Worm (Caenorhabditis elegans) whole organism, young adult: ENCODE data around the gene alg-2.

Experiments
- F52B5.7 ChIP-seq: sonication (generic microtip); optimal IDR thresholded peaks from 2 replicates; lab custom pipeline; 2016; ENCODE audit warnings: mild to moderate bottlenecking, missing genetic modification characterization, missing compliant biosample characterization
- Y53F4B.3 ChIP-seq: fragments of 200-800 bp; sonication (Bioruptor generic); IDR thresholded peaks from 2 replicates; pipeline ENCODE4 v1.3.6; 2022; ENCODE audit warnings: missing genetic modification reagents, missing genetic modification characterization, missing compliant biosample characterization
- Y56A3A.18 ChIP-seq: fragments of 200-800 bp; sonication (Bioruptor generic); IDR thresholded peaks from 2 replicates; pipeline ENCODE4 v1.3.6; 2022; ENCODE audit warnings: missing genetic modification reagents, missing genetic modification characterization, missing compliant biosample characterization
- athp-1 ChIP-seq: sonication (generic microtip); optimal IDR thresholded peaks from 2 replicates; lab custom pipeline; 2017; ENCODE audit warnings: mild to moderate bottlenecking, missing genetic modification characterization, missing compliant biosample characterization
- ceh-58 ChIP-seq: fragments of 200-800 bp; sonication (Bioruptor generic); IDR thresholded peaks from 2 replicates; pipeline ENCODE4 v1.3.6; 2022; ENCODE audit warnings: missing genetic modification characterization, missing compliant biosample characterization
- egl-44 ChIP-seq: fragments of 200-800 bp; sonication (Bioruptor generic); IDR thresholded peaks from 2 replicates; pipeline ENCODE4 v1.3.6; 2022; ENCODE audit warnings: missing genetic modification reagents, missing genetic modification characterization, missing compliant biosample characterization
- egrh-3 ChIP-seq: fragments of 200-800 bp; sonication (Bioruptor generic); IDR thresholded peaks from 2 replicates; pipeline ENCODE4 v1.3.6; 2022; ENCODE audit warnings: missing genetic modification reagents, missing genetic modification characterization, missing compliant biosample characterization
- hrde-1 ChIP-seq: sonication (generic microtip); optimal IDR thresholded peaks from 2 replicates; lab custom pipeline; 2016; ENCODE audit warnings: missing genetic modification characterization, mild to moderate bottlenecking, missing compliant biosample characterization, moderate library complexity, missing genotype, missing genetic modification reagents, borderline replicate concordance
- lag-1 ChIP-seq: fragments of 200-800 bp; sonication (Bioruptor generic); IDR thresholded peaks from 2 replicates; pipeline ENCODE4 v1.3.6; 2022; ENCODE audit warnings: missing genetic modification reagents, missing genetic modification characterization, missing compliant biosample characterization
- lin-40 ChIP-seq: sonication (generic microtip); optimal IDR thresholded peaks from 2 replicates; lab custom pipeline; 2016; ENCODE audit warnings: missing genetic modification characterization, mild to moderate bottlenecking, missing compliant biosample characterization, missing genotype, missing genetic modification reagents
- madf-6 ChIP-seq: fragments of 200-800 bp; sonication (Bioruptor generic); IDR thresholded peaks from 2 replicates; pipeline ENCODE4 v1.3.6; 2022; ENCODE audit warnings: missing genetic modification reagents, missing genetic modification characterization, missing compliant biosample characterization
- mes-4 ChIP-seq: sonication (generic microtip); optimal IDR thresholded peaks from 2 replicates; lab custom pipeline; 2016; ENCODE audit warnings: missing genotype, missing genetic modification characterization, missing compliant biosample characterization
- rec-8 ChIP-seq, 2 experiments: sonication (generic microtip); optimal IDR thresholded peaks; 2 replicates each; lab custom pipeline; 2016; ENCODE audit warnings: mild to moderate bottlenecking in 2 of 2, missing genetic modification characterization in 2 of 2, missing genetic modification reagents in 2 of 2, missing genotype in 2 of 2, missing biosample characterization in 1 of 2, missing compliant biosample characterization in 1 of 2, moderate library complexity in 1 of 2

ce11 chrII:869316-869715 lies 3.7 kb upstream of the alg-2 start:
- TF ChIP-seq lin-40: no peak
- TF ChIP-seq F52B5.7 (tag; lab: Kevin White, UChicago): no peak
- no peak for TF ChIP-seq lag-1 (GFP tag; lab: Robert Waterston, UW)
- TF ChIP-seq Y53F4B.3 (GFP tag; lab: Robert Waterston, UW): no peak
- no peak for TF ChIP-seq athp-1 (tag; lab: Kevin White, UChicago)
- no peak for TF ChIP-seq madf-6
- no peak for TF ChIP-seq mes-4
- no peak for TF ChIP-seq rec-8 (tag; optimal IDR thresholded peaks at IDR 0.05; lab: Kevin White, UChicago)
- no peak for TF ChIP-seq egrh-3
- no peak for TF ChIP-seq hrde-1 (tag; lab: Kevin White, UChicago)
- no peak for TF ChIP-seq ceh-58 (GFP tag; lab: Robert Waterston, UW)
- no peak for TF ChIP-seq Y56A3A.18 (GFP tag; lab: Robert Waterston, UW)
- no peak for TF ChIP-seq egl-44
